Worm (Caenorhabditis elegans) whole organism, late embryonic: ENCODE measurements around the gene kqt-2.

ENCODE experiments used
- ceh-24 ChIP-seq: sonication (generic microtip); optimal IDR thresholded peaks from 2 replicates; lab custom pipeline; 2016; ENCODE audit warnings: mild to moderate bottlenecking, missing genetic modification characterization, missing compliant biosample characterization
- elt-2 ChIP-seq: sonication (generic microtip); optimal IDR thresholded peaks from 2 replicates; lab custom pipeline; 2016; ENCODE audit warnings: missing genetic modification reagents, missing genetic modification characterization, missing compliant biosample characterization
- pqm-1 ChIP-seq: sonication (generic microtip); optimal IDR thresholded peaks from 2 replicates; lab custom pipeline; 2016; ENCODE audit warnings: missing genetic modification characterization, missing compliant biosample characterization

- TF ChIP-seq elt-2 (tag; lab: Kevin White, UChicago) = peak; percentile 89
- no peak for TF ChIP-seq pqm-1 (tag; lab: Kevin White, UChicago)
- no peak for TF ChIP-seq ceh-24 (tag; lab: Kevin White, UChicago)
These were observed 35.2 kb downstream of the kqt-2 start, which contains the start of gene cdd-1 for ce11 chrX:8210999-8211398.
